Worm (Caenorhabditis elegans) whole organism, L4 larva: ENCODE results near the gene C34C6.9.

Source experiments
- aly-2 ChIP-seq: sonication (generic microtip); optimal IDR thresholded peaks from 2 replicates; lab custom pipeline; 2018; ENCODE audit warnings: missing biosample characterization, missing genetic modification characterization
- ama-1 ChIP-seq: fragments of 150-350 bp; optimal IDR thresholded peaks from 2 replicates; lab custom pipeline; 2014; ENCODE audit warnings: inconsistent platforms, mixed read lengths
- arid-1 ChIP-seq: fragments of 200-800 bp; sonication (Bioruptor generic); conservative IDR thresholded peaks from 2 replicates; pipeline ENCODE4 v1.3.6; 2022; ENCODE audit warnings: missing genetic modification reagents, missing genetic modification characterization, missing compliant biosample characterization
- dpl-1 ChIP-seq: fragments of 150-350 bp; optimal IDR thresholded peaks from 2 replicates; lab custom pipeline; 2014; ENCODE audit warnings: missing biosample characterization, missing genetic modification reagents, missing genetic modification characterization
- fkh-10 ChIP-seq: fragments of 150-350 bp; optimal IDR thresholded peaks from 2 replicates; lab custom pipeline; 2014; ENCODE audit warnings: missing biosample characterization, missing genetic modification reagents, missing genetic modification characterization
- lim-7 ChIP-seq: fragments of 200-800 bp; sonication (Bioruptor generic); IDR thresholded peaks from 2 replicates; pipeline ENCODE4 v1.3.6; 2022; ENCODE audit warnings: missing genetic modification characterization, missing compliant biosample characterization
- mxl-2 ChIP-seq: fragments of 200-800 bp; sonication (Bioruptor generic); conservative IDR thresholded peaks from 2 replicates; pipeline ENCODE4 v1.3.6; 2022; ENCODE audit warnings: missing genetic modification reagents, missing genetic modification characterization, missing compliant biosample characterization
- nhr-11 ChIP-seq: fragments of 150-350 bp; optimal IDR thresholded peaks from 2 replicates; lab custom pipeline; 2014; ENCODE audit warnings: missing biosample characterization, missing genetic modification characterization
- sdz-12 ChIP-seq: fragments of 200-800 bp; sonication (Bioruptor generic); optimal IDR thresholded peaks from 2 replicates; lab custom pipeline; 2018; ENCODE audit warnings: mild to moderate bottlenecking, missing genetic modification characterization, missing compliant biosample characterization
- skn-1 ChIP-seq: fragments of 150-350 bp; optimal IDR thresholded peaks from 2 replicates; lab custom pipeline; 2014; ENCODE audit warnings: missing biosample characterization, missing genetic modification characterization
- tra-1 ChIP-seq: fragments of 200-800 bp; sonication (Bioruptor generic); IDR thresholded peaks from 2 replicates; pipeline ENCODE4 v1.3.6; 2022; ENCODE audit warnings: missing genetic modification reagents, missing genetic modification characterization, missing compliant biosample characterization
- ztf-11 ChIP-seq: fragments of 150-350 bp; optimal IDR thresholded peaks from 2 replicates; lab custom pipeline; 2014; ENCODE audit warnings: missing biosample characterization, missing genetic modification characterization

ce11 chrII:8642376-8642775, 43.3 kb upstream of the C34C6.9 start:
- TF ChIP-seq ama-1 (lab: Kevin White, UChicago) (no peak), tra-1 (no peak), sdz-12 (no peak), arid-1 (GFP tag; lab: Robert Waterston, UW) (no peak), fkh-10 (no peak), lim-7 (no peak), aly-2 (no peak), skn-1 (tag; lab: Kevin White, UChicago) (no peak), ztf-11 (no peak), nhr-11 (tag; lab: Kevin White, UChicago) (no peak), dpl-1 (GFP tag; lab: Kevin White, UChicago) (no peak), mxl-2 (no peak)
